Worm (Caenorhabditis elegans): ENCODE results near the gene atz-1.

DNA sequence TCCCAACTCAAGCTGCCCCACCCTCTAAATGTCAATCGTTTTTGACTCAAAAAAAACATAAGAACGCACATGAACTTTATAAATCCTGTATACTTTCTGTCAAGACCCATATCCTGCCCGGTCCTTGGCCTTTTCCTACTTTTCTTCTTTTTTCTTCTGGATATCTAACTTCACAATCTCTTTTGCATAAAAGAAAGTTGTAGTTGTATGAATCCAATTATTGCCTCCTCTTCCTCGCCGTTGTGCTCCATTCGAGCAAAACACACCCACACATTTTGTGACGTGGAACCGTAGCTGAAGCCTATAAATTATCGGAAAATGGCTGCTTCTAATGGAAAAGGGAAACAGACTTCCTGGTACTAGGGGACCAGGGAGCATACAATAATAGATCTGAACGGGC lies 25.7 kb downstream of the atz-1 start:
- TF ChIP-seq W03F9.2 (tag; optimal IDR thresholded peaks at IDR 0.05): no peak
- no peak for TF ChIP-seq dao-5 (tag; optimal IDR thresholded peaks at IDR 0.05)
- no peak for TF ChIP-seq him-1 (tag; optimal IDR thresholded peaks at IDR 0.05)
